Worm (Caenorhabditis elegans) whole organism, L3 larva: Measurements from ENCODE around the gene acdh-10.

ENCODE experiments used
- ZK546.5 ChIP-seq: sonication (generic microtip); optimal IDR thresholded peaks from 2 replicates; lab custom pipeline; 2017; ENCODE audit warnings: missing biosample characterization, missing genetic modification characterization
- aly-2 ChIP-seq: fragments of 150-350 bp; optimal IDR thresholded peaks from 2 replicates; lab custom pipeline; 2014; ENCODE audit warnings: missing biosample characterization, missing genetic modification characterization
- ceh-28 ChIP-seq: fragments of 150-350 bp; optimal IDR thresholded peaks from 2 replicates; lab custom pipeline; 2014; ENCODE audit warnings: missing biosample characterization, missing genetic modification reagents, missing genetic modification characterization
- ceh-82 ChIP-seq: fragments of 150-350 bp; optimal IDR thresholded peaks from 2 replicates; lab custom pipeline; 2014; ENCODE audit warnings: missing biosample characterization, missing genetic modification characterization
- daf-12 ChIP-seq: fragments of 150-350 bp; optimal IDR thresholded peaks from 2 replicates; lab custom pipeline; 2014; ENCODE audit warnings: missing biosample characterization, missing genetic modification reagents, missing genetic modification characterization
- egl-27 ChIP-seq: sonication (generic microtip); optimal IDR thresholded peaks from 4 replicates; lab custom pipeline; 2017; ENCODE audit warnings: missing biosample characterization, missing genetic modification reagents, missing genetic modification characterization
- elt-3 ChIP-seq, 3 experiments: fragments of 150-350 bp in 1 of 3; sonication (generic microtip) in 2 of 3; optimal IDR thresholded peaks; 2 replicates in 2 of 3; 4 replicates in 1 of 3; lab custom pipeline; 2014 to 2017; ENCODE audit warnings: missing biosample characterization in 3 of 3, missing genetic modification characterization in 3 of 3
- nhr-67 ChIP-seq: fragments of 150-350 bp; optimal IDR thresholded peaks from 2 replicates; lab custom pipeline; 2014; ENCODE audit warnings: missing biosample characterization, missing genetic modification characterization
- pqm-1 ChIP-seq: fragments of 150-350 bp; optimal IDR thresholded peaks from 2 replicates; lab custom pipeline; 2017; ENCODE audit warnings: missing biosample characterization, missing genetic modification characterization, inconsistent platforms
- skn-1 ChIP-seq: fragments of 150-350 bp; optimal IDR thresholded peaks from 2 replicates; lab custom pipeline; 2014; ENCODE audit warnings: missing biosample characterization, missing genetic modification characterization
- ztf-4 ChIP-seq: fragments of 150-350 bp; optimal IDR thresholded peaks from 2 replicates; lab custom pipeline; 2014; ENCODE audit warnings: missing biosample characterization, missing genetic modification characterization

- TF ChIP-seq daf-12 (tag; lab: Kevin White, UChicago) (no peak), egl-27 (tag; lab: Kevin White, UChicago) (no peak), nhr-67 (tag; lab: Kevin White, UChicago) (no peak), ztf-4 (tag; lab: Kevin White, UChicago) (no peak), aly-2 (tag; lab: Kevin White, UChicago) (no peak), ZK546.5 (tag; lab: Kevin White, UChicago) (no peak), ceh-28 (tag; lab: Kevin White, UChicago) (no peak), skn-1 (tag; lab: Kevin White, UChicago) (no peak), pqm-1 (no peak), elt-3 (tag; optimal IDR thresholded peaks at IDR 0.05; lab: Kevin White, UChicago) (no peak), ceh-82 (no peak)
Observed at ce11 chrX:17185696-17186430, 28.8 kb downstream of the acdh-10 start, which contains the start of gene sid-3.
